Fruit fly (Drosophila melanogaster): ENCODE measurements around the gene Prp40.
A peak's percentile ranks its signal among the peaks of the same experiment; 100 is the strongest.

The Prp40 gene

DNA sequence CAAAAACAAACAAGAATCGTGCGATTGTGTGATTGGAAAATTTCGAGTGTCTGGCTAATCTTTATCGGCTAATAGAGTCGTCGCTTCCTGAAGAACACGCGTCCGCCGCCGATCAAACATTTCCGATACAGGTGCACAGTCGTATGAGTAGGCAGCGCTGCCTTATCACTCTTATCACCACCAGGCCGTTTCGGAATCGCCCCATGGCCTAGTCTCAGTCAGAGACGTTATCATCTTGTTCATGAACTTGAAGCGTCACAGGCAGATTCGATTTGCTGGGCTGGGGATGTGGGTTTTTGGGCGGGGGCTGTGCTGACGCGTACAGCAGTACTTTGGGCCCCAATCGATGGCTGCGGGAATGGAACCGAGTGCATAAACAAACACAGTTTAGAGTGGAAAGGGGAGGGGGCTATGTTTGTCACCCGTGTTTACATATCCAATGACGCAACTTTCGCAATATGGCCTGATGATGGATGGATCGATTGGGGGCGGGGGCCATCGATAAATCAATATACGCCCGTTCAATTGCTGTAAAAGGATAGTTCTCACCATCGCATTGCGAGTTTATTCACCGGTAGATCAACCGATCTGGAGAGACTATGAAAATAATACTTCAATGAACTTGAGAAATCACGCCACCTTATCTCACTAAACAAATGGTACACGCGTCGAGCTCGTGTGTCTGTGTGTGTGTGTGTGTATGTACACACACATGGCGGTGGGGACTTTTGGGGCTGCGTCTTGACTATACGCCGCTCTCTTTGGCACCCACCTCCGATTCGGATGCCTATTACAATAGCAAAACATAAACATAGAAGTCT lies 35.1 kb downstream of the Prp40 start:
- peak; percentile 79 for TF ChIP-seq noc (tag; optimal IDR thresholded peaks at IDR 0.05)

DNA sequence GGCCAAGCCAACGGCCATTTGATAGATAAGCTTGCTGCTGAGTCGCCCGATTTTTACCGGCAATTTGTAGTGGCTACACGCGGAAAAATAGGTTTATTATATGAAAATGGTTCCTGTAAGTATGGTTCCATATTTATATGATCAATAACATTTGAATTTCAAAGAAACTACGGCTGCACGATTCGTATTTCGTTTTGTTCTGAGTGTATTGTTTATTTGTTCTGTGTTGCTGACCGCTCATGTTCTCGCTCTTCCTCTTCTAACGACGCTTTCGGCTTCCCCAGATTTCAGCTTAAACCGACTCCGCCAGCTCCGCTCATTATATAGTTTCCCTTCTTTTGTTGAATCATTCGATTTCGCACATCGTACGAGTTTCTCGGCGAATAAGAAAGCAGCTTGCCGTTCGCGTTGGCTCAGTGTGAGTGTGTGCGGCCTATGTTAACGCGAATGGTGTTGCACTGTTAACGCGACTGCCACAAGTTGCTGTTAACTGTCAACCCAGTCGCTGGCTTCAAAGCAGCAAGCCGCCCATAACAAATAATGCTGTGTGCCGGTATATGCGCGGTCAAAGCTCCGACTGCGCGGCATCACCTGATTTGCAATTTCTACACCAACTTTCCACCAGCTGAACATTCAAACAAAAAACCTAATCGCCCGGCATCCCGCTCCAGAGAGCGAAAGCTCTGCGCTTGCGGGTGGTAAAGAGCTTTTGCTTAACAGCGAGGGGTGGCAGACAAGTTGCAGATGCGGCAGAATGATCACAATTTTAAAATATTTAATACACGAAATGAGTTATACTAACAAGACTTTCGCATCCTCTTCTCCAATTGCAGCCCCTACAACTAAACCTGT lies 36.0 kb downstream of the Prp40 start:
- TF ChIP-seq noc (tag; optimal IDR thresholded peaks at IDR 0.05) = peak; percentile 63

DNA sequence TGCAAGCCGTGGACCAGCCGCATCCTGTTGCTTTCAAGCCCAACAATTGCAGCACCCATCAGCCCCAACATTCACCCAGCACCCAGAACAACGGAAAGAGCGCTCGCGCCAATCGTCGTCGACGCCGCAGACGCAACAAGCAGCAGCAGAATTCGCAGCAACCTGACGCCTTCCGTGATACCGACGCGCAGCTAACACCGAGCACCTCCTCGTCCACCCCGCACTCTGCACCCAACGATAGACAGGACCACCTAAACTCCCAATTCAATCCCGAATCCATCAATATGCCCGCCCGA lies 36.5 kb downstream of the Prp40 start:
- TF ChIP-seq noc (tag; optimal IDR thresholded peaks at IDR 0.05) = no peak
